Fruit fly (Drosophila melanogaster): ENCODE results near the gene cup.

DNA sequence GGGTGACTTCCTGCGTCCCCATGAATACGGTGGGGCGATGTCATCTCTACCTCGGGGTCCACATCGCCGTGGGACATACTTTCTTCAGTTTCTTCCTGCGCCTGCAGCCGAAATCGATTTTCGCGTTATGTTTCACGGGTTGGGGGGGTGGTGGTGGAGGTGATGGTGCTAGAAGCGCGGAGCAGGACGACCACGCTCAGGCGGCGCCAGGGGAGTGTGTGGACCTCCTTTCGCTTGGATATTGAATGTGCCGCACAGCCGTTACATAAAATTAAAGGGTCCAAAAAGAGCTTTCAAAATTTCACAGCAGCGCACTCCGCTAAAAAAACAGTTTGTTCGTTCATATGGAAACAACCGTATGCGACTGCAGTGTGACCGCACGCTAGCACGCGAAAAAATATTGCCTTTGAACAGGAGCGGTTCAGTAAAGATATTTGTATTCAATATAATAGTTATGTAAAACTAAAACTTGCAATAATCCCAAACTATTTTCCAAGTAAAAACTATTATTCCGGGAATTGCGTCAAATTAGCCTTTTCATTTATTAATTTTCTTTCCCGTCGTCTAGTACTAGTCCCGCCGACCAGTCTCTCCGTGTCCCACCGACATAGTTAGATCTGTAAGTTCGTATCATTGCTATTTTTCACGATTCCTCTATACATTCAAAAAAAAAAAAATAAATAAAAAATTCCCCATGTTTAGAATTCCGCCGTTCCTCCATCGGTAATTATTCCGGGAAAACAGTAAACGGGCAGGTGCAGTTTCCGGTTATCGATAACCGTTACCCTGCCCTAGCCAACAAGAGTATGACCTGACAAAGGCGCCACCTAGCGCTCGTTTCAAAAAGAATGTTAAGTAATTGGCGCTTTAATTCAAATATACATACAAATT is 20.8 kb downstream of the cup start, which contains the start of gene Nhe3:
- TF ChIP-seq Dll (optimal IDR thresholded peaks at IDR 0.05) (no peak), usp (GFP tag; optimal IDR thresholded peaks at IDR 0.05) (no peak), CG8478 (optimal IDR thresholded peaks at IDR 0.05) (no peak), pan (optimal IDR thresholded peaks at IDR 0.05) (no peak)

All from whole organism.